Fruit fly (Drosophila melanogaster): Measurements from ENCODE around the gene Sec16.

The Sec16 gene

dm6 chrX:12629564-12629963 is 33.7 kb downstream of the Sec16 start, which contains the start of the genes Aven and CG2540 (continued):
- TF ChIP-seq CG6272 (GFP tag; IDR thresholded peaks at IDR 0.05) (peak; percentile 32; the same call in 1 of the 2 replicates), maf-S (GFP tag; optimal IDR thresholded peaks at IDR 0.05) (no peak), Hmr (GFP tag; optimal IDR thresholded peaks at IDR 0.05) (peak; percentile 87), CG2712 (tag; optimal IDR thresholded peaks at IDR 0.05) (peak; percentile 90), jumu (GFP tag; optimal IDR thresholded peaks at IDR 0.05) (no peak), zfh2 (GFP tag; optimal IDR thresholded peaks at IDR 0.05) (no peak), CG4707 (GFP tag; optimal IDR thresholded peaks at IDR 0.05) (peak; percentile 33), CG18599 (GFP tag; optimal IDR thresholded peaks at IDR 0.05) (peak; percentile 92), seq (GFP tag; IDR thresholded peaks at IDR 0.05) (peak; percentile 47), CG8388 (GFP tag; optimal IDR thresholded peaks at IDR 0.05) (peak; percentile 80), CG11695 (GFP tag; IDR thresholded peaks at IDR 0.05) (peak; percentile 79), CG17361 (GFP tag; IDR thresholded peaks at IDR 0.05) (peak; percentile 93), schlank (tag; optimal IDR thresholded peaks at IDR 0.05) (peak; percentile 3), tna (GFP tag; IDR thresholded peaks at IDR 0.05; ENCODE audit: partially characterized antibody) (no peak), E2f1 (GFP tag; IDR thresholded peaks at IDR 0.05) (peak; percentile 69), CG10209 (GFP tag; optimal IDR thresholded peaks at IDR 0.05) (peak; percentile 79), CG17385 (GFP tag; optimal IDR thresholded peaks at IDR 0.05) (peak; percentile 84), dmrt11E (tag; optimal IDR thresholded peaks at IDR 0.05) (peak; percentile 85), rib (GFP tag; IDR thresholded peaks at IDR 0.05) (0 out of 2 replicates have a peak, but pooled peaks have one; percentile 63), chif (GFP tag; optimal IDR thresholded peaks at IDR 0.05) (no peak), CG3407 (GFP tag; optimal IDR thresholded peaks at IDR 0.05) (peak; percentile 70), tup (GFP tag; optimal IDR thresholded peaks at IDR 0.05) (peak; percentile 5), CG34224 (GFP tag; IDR thresholded peaks at IDR 0.05; ENCODE audit: partially characterized antibody) (no peak), amos (GFP tag; IDR thresholded peaks at IDR 0.05; ENCODE audit: partially characterized antibody) (no peak), tap (tag; optimal IDR thresholded peaks at IDR 0.05) (peak; percentile 81), zfh1 (GFP tag; IDR thresholded peaks at IDR 0.05) (0 out of 3 replicates have a peak, but pooled peaks have one; percentile 22), ash1 (GFP tag; optimal IDR thresholded peaks at IDR 0.05) (no peak), dati (GFP tag; IDR thresholded peaks at IDR 0.05) (no peak), CG9609 (GFP tag; optimal IDR thresholded peaks at IDR 0.05) (no peak), en (GFP tag; optimal IDR thresholded peaks at IDR 0.05) (no peak), Eip74EF (GFP tag; optimal IDR thresholded peaks at IDR 0.05) (peak in 1 of 2 experiments; percentile 66), CG6689 (GFP tag; IDR thresholded peaks at IDR 0.05) (peak; percentile 59; the same call in 1 of the 2 replicates), CG11398 (GFP tag; optimal IDR thresholded peaks at IDR 0.05) (no peak), CG15011 (GFP tag; optimal IDR thresholded peaks at IDR 0.05) (peak; percentile 44), CG14014 (GFP tag; IDR thresholded peaks at IDR 0.05) (peak; percentile 68), grau (tag; optimal IDR thresholded peaks at IDR 0.05) (peak; percentile 90), tx (GFP tag; optimal IDR thresholded peaks at IDR 0.05) (no peak), Mad (GFP tag; optimal IDR thresholded peaks at IDR 0.05) (no peak), Hey (tag; optimal IDR thresholded peaks at IDR 0.05) (peak; percentile 1), hth (optimal IDR thresholded peaks at IDR 0.05) (no peak), phol (tag; optimal IDR thresholded peaks at IDR 0.05) (peak; percentile 87), Antp (GFP tag; optimal IDR thresholded peaks at IDR 0.05) (no peak), nerfin-1 (tag; optimal IDR thresholded peaks at IDR 0.05) (peak; percentile 89), CG4854 (GFP tag; optimal IDR thresholded peaks at IDR 0.05) (no peak), CG8281 (tag; optimal IDR thresholded peaks at IDR 0.05) (peak; percentile 59), Fer2 (tag; optimal IDR thresholded peaks at IDR 0.05) (peak; percentile 79), CG13296 (GFP tag; optimal IDR thresholded peaks at IDR 0.05) (peak; percentile 90), H15 (GFP tag; IDR thresholded peaks at IDR 0.05) (no peak), ara (GFP tag; IDR thresholded peaks at IDR 0.05) (peak; percentile 68), vfl (GFP tag; optimal IDR thresholded peaks at IDR 0.05) (no peak), da (GFP tag; optimal IDR thresholded peaks at IDR 0.05) (no peak)
